Worm (Caenorhabditis elegans) whole organism, midembryonic: ENCODE data around the gene clic-1.

ENCODE experiments used
- T22C8.4 ChIP-seq: fragments of 200-800 bp; sonication (Bioruptor generic); IDR thresholded peaks from 2 replicates; pipeline ENCODE4 v1.3.6; 2022; ENCODE audit warnings: missing genetic modification characterization, missing compliant biosample characterization
- cog-1 ChIP-seq: sonication (generic microtip); optimal IDR thresholded peaks from 2 replicates; lab custom pipeline; 2016; ENCODE audit warnings: missing genetic modification characterization, missing compliant biosample characterization
- flt-1 ChIP-seq: fragments of 200-800 bp; sonication (Bioruptor generic); IDR thresholded peaks from 2 replicates; pipeline ENCODE4 v1.3.6; 2022; ENCODE audit warnings: missing genetic modification characterization, missing compliant biosample characterization
- klf-2 ChIP-seq: fragments of 200-800 bp; sonication (Bioruptor generic); conservative IDR thresholded peaks from 2 replicates; pipeline ENCODE4 v1.3.6; 2022; ENCODE audit warnings: missing genetic modification reagents, missing genetic modification characterization, missing compliant biosample characterization
- med-1 ChIP-seq: sonication (generic microtip); optimal IDR thresholded peaks from 2 replicates; lab custom pipeline; 2017; ENCODE audit warnings: missing genetic modification characterization, mild to moderate bottlenecking, missing compliant biosample characterization, antibody characterized with exemption, missing genetic modification reagents; ENCODE audit not compliant: insufficient read depth
- ref-1 ChIP-seq: fragments of 200-800 bp; sonication (Bioruptor generic); conservative IDR thresholded peaks from 2 replicates; pipeline ENCODE4 v1.3.6; 2022; ENCODE audit warnings: missing genetic modification reagents, missing genetic modification characterization, missing compliant biosample characterization
- tab-1 ChIP-seq: fragments of 200-800 bp; sonication (Bioruptor generic); IDR thresholded peaks from 2 replicates; pipeline ENCODE4 v1.3.6; 2022; ENCODE audit warnings: missing genetic modification characterization, missing compliant biosample characterization
- ztf-23 ChIP-seq: fragments of 200-800 bp; sonication (Bioruptor generic); IDR thresholded peaks from 2 replicates; pipeline ENCODE4 v1.3.6; 2022; ENCODE audit warnings: missing genetic modification reagents, missing genetic modification characterization, missing compliant biosample characterization
- ztf-29 ChIP-seq: fragments of 200-800 bp; sonication (Bioruptor generic); IDR thresholded peaks from 2 replicates; pipeline ENCODE4 v1.3.6; 2022; ENCODE audit warnings: missing genetic modification reagents, missing genetic modification characterization, missing compliant biosample characterization

- TF ChIP-seq flt-1 (GFP tag; lab: Robert Waterston, UW) (no peak), tab-1 (GFP tag; lab: Robert Waterston, UW) (no peak), T22C8.4 (no peak), ref-1 (GFP tag; lab: Robert Waterston, UW) (no peak), ztf-23 (GFP tag; lab: Robert Waterston, UW) (no peak), klf-2 (GFP tag; lab: Robert Waterston, UW) (no peak), med-1 (GFP tag; lab: Kevin White, UChicago) (no peak), cog-1 (tag; lab: Kevin White, UChicago) (no peak), ztf-29 (no peak)
These were observed 7.8 kb downstream of the clic-1 start for ce11 chrV:7726927-7727326.
